Worm (Caenorhabditis elegans) whole organism, L2 larva: Measurements from ENCODE around the gene Y49F6B.9.

Experiments
- fos-1 ChIP-seq: fragments of 150-350 bp; optimal IDR thresholded peaks from 2 replicates; lab custom pipeline; 2014; ENCODE audit warnings: missing biosample characterization, missing genetic modification characterization
- lin-13 ChIP-seq: fragments of 150-350 bp; optimal IDR thresholded peaks from 2 replicates; lab custom pipeline; 2014; ENCODE audit warnings: missing biosample characterization, missing genetic modification reagents, missing genetic modification characterization
- lsy-2 ChIP-seq, 2 experiments: fragments of 150-350 bp in 1 of 2; sonication (generic microtip) in 1 of 2; optimal IDR thresholded peaks; 2 replicates each; lab custom pipeline; 2014 to 2017; ENCODE audit warnings: missing biosample characterization in 2 of 2, missing genetic modification characterization in 2 of 2
- peb-1 ChIP-seq: fragments of 150-350 bp; optimal IDR thresholded peaks from 2 replicates; lab custom pipeline; 2014; ENCODE audit warnings: missing biosample characterization, missing genetic modification characterization
- sma-3 ChIP-seq: sonication (generic microtip); optimal IDR thresholded peaks from 2 replicates; lab custom pipeline; 2016; ENCODE audit warnings: missing genetic modification reagents, missing genetic modification characterization, missing compliant biosample characterization
- snpc-4 ChIP-seq: fragments of 150-350 bp; optimal IDR thresholded peaks from 2 replicates; lab custom pipeline; 2014; ENCODE audit warnings: missing biosample characterization, missing genetic modification characterization
- unc-39 ChIP-seq: fragments of 150-350 bp; optimal IDR thresholded peaks from 2 replicates; lab custom pipeline; 2014; ENCODE audit warnings: missing biosample characterization, missing genetic modification characterization

ce11 chrII:3444280-3444679 is 54.9 kb downstream of the Y49F6B.9 start, which contains the start of gene C16C8.4:
- TF ChIP-seq lsy-2 (tag; optimal IDR thresholded peaks at IDR 0.05; lab: Kevin White, UChicago) (no peak), peb-1 (tag; lab: Kevin White, UChicago) (no peak), unc-39 (tag; lab: Kevin White, UChicago) (no peak), sma-3 (no peak), lin-13 (GFP tag; lab: Kevin White, UChicago) (no peak), snpc-4 (tag; lab: Kevin White, UChicago) (no peak), fos-1 (tag; lab: Kevin White, UChicago) (no peak)
